Fruit fly (Drosophila melanogaster) whole organism, embryonic: ENCODE results near the gene smg.

Experiments used
- Atf3 ChIP-seq: fragments of 200-800 bp; sonication (Bioruptor generic); optimal IDR thresholded peaks from 3 replicates; lab custom pipeline; 2016; ENCODE audit warnings: missing biosample characterization, missing genetic modification characterization
- B-H1 ChIP-seq: fragments of 200-800 bp; sonication (Bioruptor generic); IDR thresholded peaks from 3 replicates; pipeline ENCODE4 v1.3.6; 2022; ENCODE audit warnings: missing biosample characterization, missing genetic modification characterization
- C15 ChIP-seq: fragments of 200-800 bp; sonication (Bioruptor generic); IDR thresholded peaks from 3 replicates; pipeline ENCODE4 v1.3.6; 2022; ENCODE audit warnings: missing biosample characterization, missing genetic modification characterization
- CG10209 ChIP-seq: fragments of 200-800 bp; sonication (Bioruptor generic); optimal IDR thresholded peaks from 3 replicates; lab custom pipeline; 2017; ENCODE audit warnings: missing biosample characterization, mild to moderate bottlenecking, missing genetic modification characterization, missing genetic modification reagents
- CG11398 ChIP-seq: fragments of 200-800 bp; sonication (Bioruptor generic); optimal IDR thresholded peaks from 2 replicates; lab custom pipeline; 2016; ENCODE audit warnings: missing biosample characterization, missing genetic modification characterization
- CG12659 ChIP-seq: fragments of 200-800 bp; sonication (Bioruptor generic); optimal IDR thresholded peaks from 3 replicates; lab custom pipeline; 2017; ENCODE audit warnings: mild to moderate bottlenecking, missing biosample characterization, missing genetic modification reagents, missing genetic modification characterization
- CG14860 ChIP-seq: fragments of 200-800 bp; sonication (Bioruptor generic); IDR thresholded peaks from 3 replicates; pipeline ENCODE4 v1.3.6; 2022; ENCODE audit warnings: missing biosample characterization, missing genetic modification characterization; ENCODE audit not compliant: partially characterized antibody
- CG15269 ChIP-seq: fragments of 200-800 bp; sonication (Bioruptor generic); optimal IDR thresholded peaks from 2 replicates; lab custom pipeline; 2018; ENCODE audit warnings: missing biosample characterization, mild to moderate bottlenecking, missing genetic modification characterization, moderate library complexity
- CG1603 ChIP-seq: fragments of 200-800 bp; sonication (Bioruptor generic); optimal IDR thresholded peaks from 2 replicates; lab custom pipeline; 2019; ENCODE audit warnings: missing biosample characterization, mild to moderate bottlenecking, missing genetic modification characterization, moderate library complexity
- CG1832 ChIP-seq: fragments of 200-800 bp; sonication (Bioruptor generic); optimal IDR thresholded peaks from 2 replicates; lab custom pipeline; 2017; ENCODE audit warnings: missing biosample characterization, mild to moderate bottlenecking, missing genetic modification characterization, inconsistent platforms
- CG18476 ChIP-seq: fragments of 200-800 bp; sonication (Bioruptor generic); optimal IDR thresholded peaks from 2 replicates; lab custom pipeline; 2016; ENCODE audit warnings: missing biosample characterization, mild to moderate bottlenecking, missing genetic modification characterization
- CG2199 ChIP-seq: fragments of 200-800 bp; sonication (Bioruptor generic); IDR thresholded peaks from 3 replicates; pipeline ENCODE4 v1.3.6; 2022; ENCODE audit warnings: missing biosample characterization, missing genetic modification characterization
- CG2202 ChIP-seq: fragments of 200-800 bp; sonication (Bioruptor generic); optimal IDR thresholded peaks from 2 replicates; lab custom pipeline; 2018; ENCODE audit warnings: missing biosample characterization, mild to moderate bottlenecking, missing genetic modification characterization
- CG3065 ChIP-seq: fragments of 200-800 bp; sonication (Bioruptor generic); optimal IDR thresholded peaks from 2 replicates; lab custom pipeline; 2016; ENCODE audit warnings: missing biosample characterization, missing genetic modification characterization
- CG32767 ChIP-seq: fragments of 200-800 bp; sonication (Bioruptor generic); IDR thresholded peaks from 2 replicates; pipeline ENCODE4 v1.3.6; 2022; ENCODE audit warnings: missing biosample characterization, missing genetic modification characterization
- CG3838 ChIP-seq: fragments of 200-800 bp; sonication (Bioruptor generic); optimal IDR thresholded peaks from 3 replicates; lab custom pipeline; 2016; ENCODE audit warnings: missing biosample characterization, missing genetic modification characterization
- CG42726 ChIP-seq: fragments of 200-800 bp; sonication (Bioruptor generic); IDR thresholded peaks from 2 replicates; pipeline ENCODE4 v1.3.6; 2022; ENCODE audit warnings: missing biosample characterization, missing genetic modification characterization; ENCODE audit not compliant: partially characterized antibody
- CG4360 ChIP-seq: fragments of 200-800 bp; sonication (Bioruptor generic); IDR thresholded peaks from 2 replicates; pipeline ENCODE4 v1.3.6; 2022; ENCODE audit warnings: missing biosample characterization, missing genetic modification characterization
- CG6254 ChIP-seq: fragments of 200-800 bp; sonication (Bioruptor generic); optimal IDR thresholded peaks from 3 replicates; lab custom pipeline; 2017; ENCODE audit warnings: mild to moderate bottlenecking, missing biosample characterization, missing genetic modification reagents, missing genetic modification characterization
- CG6272 ChIP-seq: fragments of 200-800 bp; sonication (Bioruptor generic); IDR thresholded peaks from 2 replicates; pipeline ENCODE4 v1.3.6; 2022; ENCODE audit warnings: missing biosample characterization, missing genetic modification characterization
- CG7357 ChIP-seq: fragments of 200-800 bp; sonication (Bioruptor generic); IDR thresholded peaks from 3 replicates; pipeline ENCODE4 v1.3.6; 2022; ENCODE audit warnings: missing biosample characterization, missing genetic modification characterization
- CG7839 ChIP-seq: fragments of 200-800 bp; sonication (Bioruptor generic); optimal IDR thresholded peaks from 3 replicates; lab custom pipeline; 2018; ENCODE audit warnings: missing biosample characterization, mild to moderate bottlenecking, missing genetic modification characterization, moderate library complexity
- CG8478 ChIP-seq: fragments of >200 bp; optimal IDR thresholded peaks from 2 replicates; lab custom pipeline; 2018
- CG8765 ChIP-seq: fragments of 200-800 bp; sonication (Bioruptor generic); IDR thresholded peaks from 2 replicates; pipeline ENCODE4 v1.3.6; 2022; ENCODE audit warnings: missing biosample characterization, missing genetic modification characterization
- CG9609 ChIP-seq: fragments of 200-800 bp; sonication (Bioruptor generic); optimal IDR thresholded peaks from 3 replicates; lab custom pipeline; 2016; ENCODE audit warnings: missing biosample characterization, missing genetic modification characterization
- GATAe ChIP-seq: fragments of 200-800 bp; sonication (Bioruptor generic); conservative IDR thresholded peaks from 2 replicates; pipeline ENCODE4 v1.3.6; 2022; ENCODE audit warnings: missing biosample characterization, missing genetic modification characterization
- Hr3 ChIP-seq: fragments of 200-800 bp; sonication (Bioruptor generic); optimal IDR thresholded peaks from 3 replicates; lab custom pipeline; 2016; ENCODE audit warnings: missing biosample characterization, missing genetic modification characterization
- MBD-R2 ChIP-seq: fragments of 200-800 bp; sonication (Bioruptor generic); IDR thresholded peaks from 2 replicates; pipeline ENCODE4 v1.3.6; 2022; ENCODE audit warnings: missing biosample characterization, missing genetic modification characterization
- MESR4 ChIP-seq: fragments of 200-800 bp; sonication (Bioruptor generic); optimal IDR thresholded peaks from 2 replicates; lab custom pipeline; 2018; ENCODE audit warnings: missing biosample characterization, mild to moderate bottlenecking, missing genetic modification characterization, moderate library complexity
- Nf-YA ChIP-seq: fragments of 200-800 bp; sonication (Bioruptor generic); IDR thresholded peaks from 2 replicates; pipeline ENCODE4 v1.3.6; 2022; ENCODE audit warnings: missing biosample characterization, missing genetic modification characterization
- Pdp1 ChIP-seq, 2 experiments: fragments of 200-800 bp; sonication (Bioruptor generic); optimal IDR thresholded peaks; 3 replicates each; lab custom pipeline; 2016; ENCODE audit warnings: missing biosample characterization in 2 of 2, missing genetic modification characterization in 2 of 2, mild to moderate bottlenecking in 1 of 2, moderate library complexity in 1 of 2
- Scr ChIP-seq: fragments of 200-800 bp; sonication (Bioruptor generic); IDR thresholded peaks from 2 replicates; pipeline ENCODE4 v1.3.6; 2022; ENCODE audit warnings: missing biosample characterization, missing genetic modification characterization; ENCODE audit not compliant: partially characterized antibody
- Sry-β ChIP-seq: fragments of 200-800 bp; sonication (Bioruptor generic); optimal IDR thresholded peaks from 2 replicates; lab custom pipeline; 2018; ENCODE audit warnings: missing biosample characterization, mild to moderate bottlenecking, missing genetic modification characterization, moderate library complexity
- Sry-δ ChIP-seq: fragments of 200-800 bp; sonication (Bioruptor generic); optimal IDR thresholded peaks from 2 replicates; lab custom pipeline; 2016; ENCODE audit warnings: missing biosample characterization, missing genetic modification characterization
- bbx ChIP-seq: fragments of 200-800 bp; sonication (Bioruptor generic); IDR thresholded peaks from 2 replicates; pipeline ENCODE4 v1.3.6; 2022; ENCODE audit warnings: missing biosample characterization, missing genetic modification characterization; ENCODE audit not compliant: partially characterized antibody
- disco-r ChIP-seq: fragments of 200-800 bp; sonication (Bioruptor generic); optimal IDR thresholded peaks from 2 replicates; lab custom pipeline; 2016; ENCODE audit warnings: missing biosample characterization, missing genetic modification characterization
- dm ChIP-seq: fragments of 200-800 bp; sonication (Bioruptor generic); optimal IDR thresholded peaks from 3 replicates; lab custom pipeline; 2016; ENCODE audit warnings: missing biosample characterization, missing genetic modification characterization
- dysf ChIP-seq: fragments of 200-800 bp; sonication (Bioruptor generic); IDR thresholded peaks from 3 replicates; pipeline ENCODE4 v1.3.6; 2022; ENCODE audit warnings: missing biosample characterization, missing genetic modification characterization
- gcm2 ChIP-seq: fragments of 200-800 bp; sonication (Bioruptor generic); optimal IDR thresholded peaks from 2 replicates; lab custom pipeline; 2016; ENCODE audit warnings: missing biosample characterization, missing genetic modification characterization
- gsb ChIP-seq: fragments of 200-800 bp; sonication (Bioruptor generic); IDR thresholded peaks from 2 replicates; pipeline ENCODE4 v1.3.6; 2022; ENCODE audit warnings: missing biosample characterization, missing genetic modification characterization
- hkb ChIP-seq, 2 experiments: fragments of 200-800 bp in 1 of 2; fragments of >200 bp in 1 of 2; sonication (Bioruptor generic) in 1 of 2; IDR thresholded peaks in 1 of 2; optimal IDR thresholded peaks in 1 of 2; 2 replicates each; pipeline versions ENCODE4 v1.3.6 to Lab custom; 2017 to 2022; ENCODE audit warnings: missing biosample characterization in 1 of 2, missing genetic modification characterization in 1 of 2
- inv ChIP-seq: fragments of 200-800 bp; sonication (Bioruptor generic); IDR thresholded peaks from 2 replicates; pipeline ENCODE4 v1.3.6; 2022; ENCODE audit warnings: missing biosample characterization, missing genetic modification characterization; ENCODE audit not compliant: partially characterized antibody
- klu ChIP-seq: fragments of 200-800 bp; sonication (Bioruptor generic); IDR thresholded peaks from 2 replicates; pipeline ENCODE4 v1.3.6; 2022; ENCODE audit warnings: missing biosample characterization, missing genetic modification characterization
- maf-S ChIP-seq: fragments of 200-800 bp; sonication (Bioruptor generic); optimal IDR thresholded peaks from 2 replicates; lab custom pipeline; 2016; ENCODE audit warnings: missing biosample characterization, missing genetic modification characterization
- onecut ChIP-seq: fragments of 200-800 bp; sonication (Bioruptor generic); IDR thresholded peaks from 2 replicates; pipeline ENCODE4 v1.3.6; 2022; ENCODE audit warnings: missing biosample characterization, missing genetic modification characterization
- peb ChIP-seq: fragments of 200-800 bp; sonication (Bioruptor generic); IDR thresholded peaks from 2 replicates; pipeline ENCODE4 v1.3.6; 2022; ENCODE audit warnings: missing biosample characterization, missing genetic modification characterization
- psq ChIP-seq: fragments of 200-800 bp; sonication (Bioruptor generic); optimal IDR thresholded peaks from 2 replicates; lab custom pipeline; 2017; ENCODE audit warnings: missing biosample characterization, missing genetic modification characterization
- row ChIP-seq: fragments of 200-800 bp; sonication (Bioruptor generic); IDR thresholded peaks from 3 replicates; pipeline ENCODE4 v1.3.6; 2022; ENCODE audit warnings: missing biosample characterization, missing genetic modification characterization
- tll ChIP-seq, 2 experiments: fragments of 200-800 bp in 1 of 2; fragments of >200 bp in 1 of 2; sonication (Bioruptor generic) in 1 of 2; optimal IDR thresholded peaks; 2 replicates each; lab custom pipeline; 2017 to 2019; ENCODE audit warnings: missing biosample characterization in 2 of 2, missing genetic modification characterization in 2 of 2, mild to moderate bottlenecking in 1 of 2, moderate library complexity in 1 of 2
- trh ChIP-seq: fragments of 200-800 bp; sonication (Bioruptor generic); optimal IDR thresholded peaks from 2 replicates; lab custom pipeline; 2016; ENCODE audit warnings: missing biosample characterization, missing genetic modification characterization
- zen2 ChIP-seq: fragments of 200-800 bp; sonication (Bioruptor generic); IDR thresholded peaks from 3 replicates; pipeline ENCODE4 v1.3.6; 2022; ENCODE audit warnings: missing biosample characterization, missing genetic modification characterization; ENCODE audit not compliant: partially characterized antibody

smg gene

dm6 chr3L:9041042-9041477, 43.3 kb upstream of the smg start, which contains the start of gene Doc1 (continued):
- TF ChIP-seq onecut (GFP tag; lab: Robert Waterston, UW): no peak
- TF ChIP-seq CG3065 (GFP tag; lab: Kevin White, UChicago): no peak
- no peak for TF ChIP-seq MESR4
- peak in 1 of 2 experiments; percentile 13 for TF ChIP-seq Pdp1 (GFP tag; optimal IDR thresholded peaks at IDR 0.05; lab: Kevin White, UChicago)
- TF ChIP-seq GATAe (GFP tag; lab: Robert Waterston, UW): no peak
- TF ChIP-seq CG32767 (GFP tag; lab: Robert Waterston, UW): no peak
- no peak for TF ChIP-seq row
- TF ChIP-seq CG2202 (tag; lab: Kevin White, UChicago): no peak
- no peak; the same call in 2 of the 3 replicates for TF ChIP-seq CG14860
- TF ChIP-seq CG18476 (GFP tag; lab: Kevin White, UChicago): no peak
- TF ChIP-seq dysf (GFP tag; lab: Robert Waterston, UW): no peak
- TF ChIP-seq gcm2 (GFP tag; lab: Kevin White, UChicago): no peak
- TF ChIP-seq CG8765 (GFP tag; lab: Robert Waterston, UW): peak; percentile 20; the same call in 1 of the 2 replicates
- TF ChIP-seq CG7839 (tag; lab: Kevin White, UChicago): no peak
- TF ChIP-seq CG15269 (tag; lab: Kevin White, UChicago): no peak
- no peak for TF ChIP-seq CG12659 (GFP tag; lab: Kevin White, UChicago)
- no peak for TF ChIP-seq CG9609 (GFP tag; lab: Kevin White, UChicago)
- no peak for TF ChIP-seq CG10209 (GFP tag; lab: Kevin White, UChicago)
- TF ChIP-seq disco-r (GFP tag; lab: Kevin White, UChicago): no peak
- TF ChIP-seq Atf3 (GFP tag; lab: Kevin White, UChicago): no peak
- no peak for TF ChIP-seq CG6254 (GFP tag; lab: Kevin White, UChicago)
- no peak for TF ChIP-seq maf-S (GFP tag; lab: Kevin White, UChicago)
- TF ChIP-seq bbx (GFP tag; lab: Robert Waterston, UW): peak; percentile 62
- TF ChIP-seq CG7357 (GFP tag; lab: Robert Waterston, UW): no peak
- TF ChIP-seq tll (GFP tag; optimal IDR thresholded peaks at IDR 0.05; lab: Kevin White, UChicago): peak in 1 of 2 experiments; percentile 63
- TF ChIP-seq Sry-δ (GFP tag; lab: Kevin White, UChicago): no peak
- peak; percentile 45 for TF ChIP-seq CG8478 (lab: Kevin White, UChicago)
- TF ChIP-seq Sry-β (GFP tag; lab: Kevin White, UChicago): no peak
- TF ChIP-seq trh (GFP tag; lab: Kevin White, UChicago): no peak
- no peak for TF ChIP-seq dm (GFP tag; lab: Kevin White, UChicago)
- no peak for TF ChIP-seq psq (GFP tag; lab: Kevin White, UChicago)
- TF ChIP-seq CG6272 (GFP tag; lab: Robert Waterston, UW): no peak
- no peak for TF ChIP-seq gsb
- TF ChIP-seq C15 (GFP tag; lab: Robert Waterston, UW): no peak
- TF ChIP-seq CG2199 (GFP tag; lab: Robert Waterston, UW): 0 out of 3 replicates have a peak, but pooled peaks have one; percentile 40
- TF ChIP-seq CG1603 (tag; lab: Kevin White, UChicago): no peak
- no peak for TF ChIP-seq MBD-R2 (GFP tag; lab: Robert Waterston, UW)
- no peak for TF ChIP-seq CG3838 (GFP tag; lab: Kevin White, UChicago)
- TF ChIP-seq klu (GFP tag; lab: Robert Waterston, UW): no peak
- no peak for TF ChIP-seq CG4360 (GFP tag; lab: Robert Waterston, UW)
- 0 out of 3 replicates have a peak, but pooled peaks have one; percentile 40 for TF ChIP-seq zen2
- no peak for TF ChIP-seq CG11398 (GFP tag; lab: Kevin White, UChicago)
- TF ChIP-seq hkb (optimal IDR thresholded peaks at IDR 0.05; lab: Kevin White, UChicago): no peak
- 0 out of 2 replicates have a peak, but pooled peaks have one; percentile 21 for TF ChIP-seq hkb (GFP tag; IDR thresholded peaks at IDR 0.05; lab: Robert Waterston, UW)
- peak; percentile 96 for TF ChIP-seq Nf-YA
- no peak for TF ChIP-seq B-H1 (GFP tag; lab: Robert Waterston, UW)
- peak; percentile 90 for TF ChIP-seq CG1832 (GFP tag; lab: Kevin White, UChicago)
- TF ChIP-seq peb (GFP tag; lab: Robert Waterston, UW): no peak
- TF ChIP-seq Scr (GFP tag; lab: Robert Waterston, UW): peak; percentile 30; the same call in 1 of the 2 replicates
- TF ChIP-seq CG42726 (GFP tag; lab: Robert Waterston, UW): no peak
- no peak for TF ChIP-seq Hr3
- no peak for TF ChIP-seq inv (GFP tag; lab: Robert Waterston, UW)
